Fruit fly (Drosophila melanogaster) S2 (cell line): Measurements from ENCODE around the gene bves.

Source experiments
- CG8478 ChIP-seq: fragments of >200 bp; optimal IDR thresholded peaks from 2 replicates; lab custom pipeline; 2018
- CTCF ChIP-seq, 2 experiments: fragments of >200 bp; optimal IDR thresholded peaks; 2 replicates each; lab custom pipeline; 2018

dm6 chrX:21127267-21127666 is 73.5 kb downstream of the bves start:
- TF ChIP-seq CTCF (optimal IDR thresholded peaks at IDR 0.05; lab: Kevin White, UChicago) (no peak), CG8478 (lab: Kevin White, UChicago) (no peak)
